Worm (Caenorhabditis elegans) whole organism, midembryonic: ENCODE results near the gene arp-11.

ENCODE experiments used
- cog-1 ChIP-seq: sonication (generic microtip); optimal IDR thresholded peaks from 2 replicates; lab custom pipeline; 2016; ENCODE audit warnings: missing genetic modification characterization, missing compliant biosample characterization
- flt-1 ChIP-seq: fragments of 200-800 bp; sonication (Bioruptor generic); IDR thresholded peaks from 2 replicates; pipeline ENCODE4 v1.3.6; 2022; ENCODE audit warnings: missing genetic modification characterization, missing compliant biosample characterization
- med-1 ChIP-seq: sonication (generic microtip); optimal IDR thresholded peaks from 2 replicates; lab custom pipeline; 2017; ENCODE audit warnings: missing genetic modification characterization, mild to moderate bottlenecking, missing compliant biosample characterization, antibody characterized with exemption, missing genetic modification reagents; ENCODE audit not compliant: insufficient read depth
- tab-1 ChIP-seq: fragments of 200-800 bp; sonication (Bioruptor generic); IDR thresholded peaks from 2 replicates; pipeline ENCODE4 v1.3.6; 2022; ENCODE audit warnings: missing genetic modification characterization, missing compliant biosample characterization
- ztf-23 ChIP-seq: fragments of 200-800 bp; sonication (Bioruptor generic); IDR thresholded peaks from 2 replicates; pipeline ENCODE4 v1.3.6; 2022; ENCODE audit warnings: missing genetic modification reagents, missing genetic modification characterization, missing compliant biosample characterization
- ztf-29 ChIP-seq: fragments of 200-800 bp; sonication (Bioruptor generic); IDR thresholded peaks from 2 replicates; pipeline ENCODE4 v1.3.6; 2022; ENCODE audit warnings: missing genetic modification reagents, missing genetic modification characterization, missing compliant biosample characterization

DNA sequence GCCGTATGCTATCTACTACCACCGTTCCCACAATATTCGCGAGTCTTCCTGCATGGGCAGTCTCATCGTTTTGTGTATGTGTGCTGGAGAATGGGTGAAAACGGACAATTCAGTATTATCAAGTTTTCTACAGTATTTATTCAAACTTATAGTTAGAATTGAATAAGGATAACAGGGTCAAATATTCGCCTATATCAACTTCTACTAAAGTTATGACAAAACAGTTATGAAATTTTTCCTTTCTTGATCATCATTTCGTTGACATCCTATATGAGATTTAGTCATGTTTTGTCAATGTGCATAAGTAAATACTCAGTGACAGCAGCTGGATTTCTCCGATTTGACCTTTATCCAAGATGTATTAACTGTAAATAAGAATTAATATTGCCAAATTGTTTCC lies 50.8 kb downstream of the arp-11 start:
- no peak for TF ChIP-seq ztf-23 (GFP tag; lab: Robert Waterston, UW)
- no peak for TF ChIP-seq tab-1 (GFP tag; lab: Robert Waterston, UW)
- TF ChIP-seq flt-1, result no peak
- no peak for TF ChIP-seq med-1 (GFP tag; lab: Kevin White, UChicago)
- no peak for TF ChIP-seq ztf-29 (GFP tag; lab: Robert Waterston, UW)
- TF ChIP-seq cog-1 (tag; lab: Kevin White, UChicago), result no peak
